Worm (Caenorhabditis elegans): Measurements from ENCODE around the gene pals-19.

pals-19 gene

DNA sequence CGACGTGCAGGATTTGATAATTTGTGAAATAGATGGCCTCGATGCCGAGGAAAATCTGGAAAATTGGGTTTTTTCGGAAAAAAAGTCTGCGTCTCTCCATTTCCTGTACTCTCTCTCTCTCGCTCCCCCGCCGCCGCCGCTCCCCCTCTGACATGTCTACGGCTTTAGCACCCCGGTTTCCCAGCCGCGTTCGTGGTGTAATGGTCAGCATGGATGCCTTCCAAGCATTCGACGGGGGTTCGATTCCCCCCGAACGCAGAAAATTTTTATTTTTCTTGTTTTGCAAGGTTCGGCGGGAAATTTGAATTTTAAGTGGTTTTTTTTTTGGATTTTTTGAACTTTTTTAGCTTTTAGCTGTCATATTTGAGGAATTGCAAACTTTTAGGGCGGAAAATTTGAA lies 22.6 kb downstream of the pals-19 start:
- peak; percentile 60 for TF ChIP-seq nfya-1 (tag; optimal IDR thresholded peaks at IDR 0.05)
- peak; percentile 47 for TF ChIP-seq rnt-1 (tag; optimal IDR thresholded peaks at IDR 0.05)
- TF ChIP-seq lim-6 (tag; optimal IDR thresholded peaks at IDR 0.05), result peak; percentile 20
- peak; percentile 17 for TF ChIP-seq fax-1 (tag; optimal IDR thresholded peaks at IDR 0.05)
- peak; percentile 42 for TF ChIP-seq ceh-48 (tag; optimal IDR thresholded peaks at IDR 0.05)
- no peak for TF ChIP-seq zip-5 (tag; optimal IDR thresholded peaks at IDR 0.05)
- TF ChIP-seq elt-4 (tag; optimal IDR thresholded peaks at IDR 0.05), result no peak
- no peak for TF ChIP-seq odd-2 (tag; optimal IDR thresholded peaks at IDR 0.05)
- peak; percentile 37 for TF ChIP-seq unc-42 (tag; optimal IDR thresholded peaks at IDR 0.05)
- TF ChIP-seq ceh-19 (GFP tag; optimal IDR thresholded peaks at IDR 0.05), result peak; percentile 54
- peak; percentile 66 for TF ChIP-seq ceh-24 (tag; optimal IDR thresholded peaks at IDR 0.05)
- peak; percentile 63 for TF ChIP-seq elt-2 (tag; optimal IDR thresholded peaks at IDR 0.05)
- peak; percentile 38 for TF ChIP-seq ceh-9 (tag; optimal IDR thresholded peaks at IDR 0.05)
- peak; percentile 10 for TF ChIP-seq ceh-2 (tag; optimal IDR thresholded peaks at IDR 0.05)
- no peak for TF ChIP-seq ets-4 (tag; optimal IDR thresholded peaks at IDR 0.05)
- peak; percentile 62 for TF ChIP-seq hlh-15 (tag; optimal IDR thresholded peaks at IDR 0.05)
- TF ChIP-seq syd-9 (tag; optimal IDR thresholded peaks at IDR 0.05), result no peak
- TF ChIP-seq unc-86 (tag; optimal IDR thresholded peaks at IDR 0.05), result peak; percentile 38
- TF ChIP-seq C08G9.2 (tag; optimal IDR thresholded peaks at IDR 0.05), result peak; percentile 65
- TF ChIP-seq pha-2 (tag; optimal IDR thresholded peaks at IDR 0.05), result peak; percentile 41
- no peak for TF ChIP-seq unc-55 (GFP tag; optimal IDR thresholded peaks at IDR 0.05)
- TF ChIP-seq pqm-1 (tag; optimal IDR thresholded peaks at IDR 0.05), result peak; percentile 47
- peak; percentile 34 for TF ChIP-seq pag-3 (tag; optimal IDR thresholded peaks at IDR 0.05; ENCODE audit: borderline replicate concordance)
- TF ChIP-seq F13H6.1 (tag; optimal IDR thresholded peaks at IDR 0.05), result peak; percentile 29
- TF ChIP-seq madf-2 (tag; optimal IDR thresholded peaks at IDR 0.05), result peak; percentile 76
- peak; percentile 41 for TF ChIP-seq lin-11 (tag; optimal IDR thresholded peaks at IDR 0.05)
- TF ChIP-seq ttx-3 (tag; optimal IDR thresholded peaks at IDR 0.05), result peak; percentile 55
- no peak for TF ChIP-seq pros-1 (tag; optimal IDR thresholded peaks at IDR 0.05)
- peak; percentile 57 for TF ChIP-seq K02D7.2 (tag; optimal IDR thresholded peaks at IDR 0.05)
- TF ChIP-seq ceh-14 (tag; optimal IDR thresholded peaks at IDR 0.05), result peak; percentile 64
- TF ChIP-seq hlh-6 (tag; optimal IDR thresholded peaks at IDR 0.05), result peak; percentile 69
- peak; percentile 71 for TF ChIP-seq Y22D7AL.16 (tag; optimal IDR thresholded peaks at IDR 0.05)
- no peak for TF ChIP-seq nhr-11 (tag; optimal IDR thresholded peaks at IDR 0.05)
- TF ChIP-seq mec-3 (tag; optimal IDR thresholded peaks at IDR 0.05; ENCODE audit: borderline replicate concordance), result no peak
- TF ChIP-seq ceh-6 (GFP tag; optimal IDR thresholded peaks at IDR 0.05), result peak; percentile 56
- TF ChIP-seq C38D4.7 (GFP tag; optimal IDR thresholded peaks at IDR 0.05), result peak; percentile 65
- peak; percentile 73 for TF ChIP-seq fkh-6 (tag; optimal IDR thresholded peaks at IDR 0.05)
- TF ChIP-seq dve-1 (tag; optimal IDR thresholded peaks at IDR 0.05), result peak; percentile 40
- TF ChIP-seq pat-9 (tag; optimal IDR thresholded peaks at IDR 0.05), result peak; percentile 40
- TF ChIP-seq unc-3 (GFP tag; conservative IDR thresholded peaks at IDR 0.05), result peak; percentile 75
- TF ChIP-seq unc-3 (tag; optimal IDR thresholded peaks at IDR 0.05), result peak; percentile 48
- TF ChIP-seq ceh-45 (GFP tag; IDR thresholded peaks at IDR 0.05), result peak; percentile 72; the same call in 1 of the 2 replicates
- no peak for TF ChIP-seq ceh-30 (tag; optimal IDR thresholded peaks at IDR 0.05)
- TF ChIP-seq ceh-31 (tag; optimal IDR thresholded peaks at IDR 0.05), result peak; percentile 57
- TF ChIP-seq nhr-232 (tag; optimal IDR thresholded peaks at IDR 0.05), result peak; percentile 43
- no peak for TF ChIP-seq pha-4 (tag; optimal IDR thresholded peaks at IDR 0.05)
- TF ChIP-seq ceh-18 (tag; optimal IDR thresholded peaks at IDR 0.05), result peak; percentile 42
- TF ChIP-seq che-1 (tag; optimal IDR thresholded peaks at IDR 0.05), result peak; percentile 76
- TF ChIP-seq ztf-16 (tag; optimal IDR thresholded peaks at IDR 0.05), result peak; percentile 47
- TF ChIP-seq hlh-13 (GFP tag; optimal IDR thresholded peaks at IDR 0.05), result peak; percentile 22
- peak; percentile 55 for TF ChIP-seq sdc-2 (tag; optimal IDR thresholded peaks at IDR 0.05)
- peak; percentile 81 for TF ChIP-seq sox-4 (tag; optimal IDR thresholded peaks at IDR 0.05)
- TF ChIP-seq dmd-4 (tag; optimal IDR thresholded peaks at IDR 0.05; ENCODE audit: borderline replicate concordance), result peak; percentile 45
- no peak for TF ChIP-seq ama-1 (optimal IDR thresholded peaks at IDR 0.05)
